Worm (Caenorhabditis elegans) whole organism, mixed stage, embryonic: ENCODE measurements around the gene natb-1.

Source experiments
- bed-3 ChIP-seq: fragments of 200-800 bp; sonication (Bioruptor generic); optimal IDR thresholded peaks from 3 replicates; lab custom pipeline; 2018; ENCODE audit warnings: mild to moderate bottlenecking, missing genetic modification characterization, moderate library complexity, missing compliant biosample characterization
- ceh-43 ChIP-seq: fragments of 200-800 bp; sonication (Bioruptor generic); optimal IDR thresholded peaks from 2 replicates; lab custom pipeline; 2018; ENCODE audit warnings: mild to moderate bottlenecking, missing genetic modification characterization, moderate library complexity, missing compliant biosample characterization
- ceh-83 ChIP-seq: fragments of 200-800 bp; sonication (Bioruptor generic); optimal IDR thresholded peaks from 2 replicates; lab custom pipeline; 2018; ENCODE audit warnings: mild to moderate bottlenecking, missing genetic modification characterization, missing compliant biosample characterization
- ces-1 ChIP-seq: fragments of 150-350 bp; optimal IDR thresholded peaks from 2 replicates; lab custom pipeline; 2014; ENCODE audit warnings: missing biosample characterization, missing genetic modification reagents, missing genetic modification characterization
- cnd-1 ChIP-seq: fragments of 200-800 bp; sonication (Bioruptor generic); optimal IDR thresholded peaks from 2 replicates; lab custom pipeline; 2018; ENCODE audit warnings: mild to moderate bottlenecking, missing genetic modification characterization, missing compliant biosample characterization
- drap-1 ChIP-seq: fragments of 200-800 bp; sonication (Bioruptor generic); optimal IDR thresholded peaks from 3 replicates; lab custom pipeline; 2018; ENCODE audit warnings: mild to moderate bottlenecking, missing genetic modification characterization, missing compliant biosample characterization
- elt-1 ChIP-seq: sonication (generic microtip); optimal IDR thresholded peaks from 2 replicates; lab custom pipeline; 2017; ENCODE audit warnings: missing genetic modification characterization, mild to moderate bottlenecking, missing compliant biosample characterization, antibody characterized with exemption, moderate library complexity, borderline replicate concordance; ENCODE audit not compliant: insufficient read depth
- elt-3 ChIP-seq: fragments of 150-350 bp; optimal IDR thresholded peaks from 2 replicates; lab custom pipeline; 2014; ENCODE audit warnings: missing biosample characterization, missing genetic modification characterization
- ham-2 ChIP-seq: fragments of 200-800 bp; sonication (Bioruptor generic); optimal IDR thresholded peaks from 2 replicates; lab custom pipeline; 2018; ENCODE audit warnings: mild to moderate bottlenecking, missing genetic modification characterization, missing compliant biosample characterization
- hlh-1 ChIP-seq: fragments of 150-350 bp; optimal IDR thresholded peaks from 2 replicates; lab custom pipeline; 2014; ENCODE audit warnings: missing biosample characterization, missing genetic modification reagents, missing genetic modification characterization
- lin-13 ChIP-seq: fragments of 150-350 bp; optimal IDR thresholded peaks from 2 replicates; lab custom pipeline; 2014; ENCODE audit warnings: missing biosample characterization, missing genetic modification characterization
- lin-32 ChIP-seq: fragments of 200-800 bp; sonication (Bioruptor generic); optimal IDR thresholded peaks from 2 replicates; lab custom pipeline; 2018; ENCODE audit warnings: mild to moderate bottlenecking, missing genetic modification characterization, missing compliant biosample characterization
- lsy-2 ChIP-seq: fragments of 150-350 bp; optimal IDR thresholded peaks from 2 replicates; lab custom pipeline; 2014; ENCODE audit warnings: missing biosample characterization, missing genetic modification characterization
- mep-1 ChIP-seq: fragments of 150-350 bp; optimal IDR thresholded peaks from 2 replicates; lab custom pipeline; 2017; ENCODE audit warnings: missing biosample characterization, missing genetic modification reagents, missing genetic modification characterization, inconsistent platforms
- mls-2 ChIP-seq: sonication (generic microtip); optimal IDR thresholded peaks from 2 replicates; lab custom pipeline; 2016; ENCODE audit warnings: mild to moderate bottlenecking, missing genetic modification characterization, moderate library complexity, missing compliant biosample characterization
- nhr-12 ChIP-seq: fragments of 150-350 bp; optimal IDR thresholded peaks from 2 replicates; lab custom pipeline; 2014; ENCODE audit warnings: missing biosample characterization, missing genetic modification characterization
- nhr-2 ChIP-seq: fragments of 150-350 bp; optimal IDR thresholded peaks from 2 replicates; lab custom pipeline; 2014; ENCODE audit warnings: missing biosample characterization, missing genetic modification characterization
- nhr-237 ChIP-seq: fragments of 150-350 bp; optimal IDR thresholded peaks from 2 replicates; lab custom pipeline; 2014; ENCODE audit warnings: missing biosample characterization, missing genetic modification characterization
- pha-4 ChIP-seq: fragments of 150-350 bp; optimal IDR thresholded peaks from 2 replicates; lab custom pipeline; 2018; ENCODE audit warnings: missing biosample characterization, missing genetic modification reagents, missing genetic modification characterization
- sem-2 ChIP-seq: fragments of 200-800 bp; sonication (Bioruptor generic); optimal IDR thresholded peaks from 2 replicates; lab custom pipeline; 2018; ENCODE audit warnings: mild to moderate bottlenecking, missing genetic modification characterization, missing compliant biosample characterization
- snpc-4 ChIP-seq: fragments of 150-350 bp; optimal IDR thresholded peaks from 2 replicates; lab custom pipeline; 2014; ENCODE audit warnings: missing biosample characterization, missing genetic modification characterization
- sptf-1 ChIP-seq: sonication (generic microtip); optimal IDR thresholded peaks from 2 replicates; lab custom pipeline; 2017; ENCODE audit warnings: mild to moderate bottlenecking, missing genetic modification characterization, moderate library complexity, missing compliant biosample characterization
- tbx-8 ChIP-seq: fragments of 200-800 bp; sonication (Bioruptor generic); optimal IDR thresholded peaks from 2 replicates; lab custom pipeline; 2018; ENCODE audit warnings: mild to moderate bottlenecking, missing genetic modification characterization, moderate library complexity, missing compliant biosample characterization
- unc-120 ChIP-seq: sonication (generic microtip); optimal IDR thresholded peaks from 2 replicates; lab custom pipeline; 2017; ENCODE audit warnings: missing genetic modification characterization, missing compliant biosample characterization; ENCODE audit not compliant: poor library complexity, severe bottlenecking
- unc-39 ChIP-seq: fragments of 150-350 bp; optimal IDR thresholded peaks from 2 replicates; lab custom pipeline; 2014; ENCODE audit warnings: missing biosample characterization, missing genetic modification characterization
- unc-62 ChIP-seq: fragments of 150-350 bp; optimal IDR thresholded peaks from 2 replicates; lab custom pipeline; 2014; ENCODE audit warnings: missing biosample characterization, missing genetic modification reagents, missing genetic modification characterization
- zip-8 ChIP-seq: fragments of 150-350 bp; optimal IDR thresholded peaks from 2 replicates; lab custom pipeline; 2014; ENCODE audit warnings: missing biosample characterization, missing genetic modification characterization
- ztf-11 ChIP-seq: fragments of 150-350 bp; optimal IDR thresholded peaks from 2 replicates; lab custom pipeline; 2014; ENCODE audit warnings: missing biosample characterization, missing genetic modification characterization

The natb-1 gene

ce11 chrV:7964429-7964828, 18.8 kb downstream of the natb-1 start:
- TF ChIP-seq ham-2 (no peak), nhr-237 (tag; lab: Kevin White, UChicago) (no peak), lin-13 (no peak), ceh-83 (GFP tag; lab: Kevin White, UChicago) (no peak), bed-3 (no peak), hlh-1 (tag; lab: Kevin White, UChicago) (no peak), nhr-12 (no peak), ces-1 (GFP tag; lab: Kevin White, UChicago) (no peak), unc-62 (no peak), sptf-1 (tag; lab: Kevin White, UChicago) (no peak)

- TF ChIP-seq elt-3 (tag; lab: Kevin White, UChicago) (no peak), nhr-237 (tag; lab: Kevin White, UChicago) (no peak), unc-120 (tag; lab: Kevin White, UChicago) (no peak), sptf-1 (tag; lab: Kevin White, UChicago) (no peak), lsy-2 (tag; lab: Kevin White, UChicago) (no peak), lin-32 (GFP tag; lab: Kevin White, UChicago) (no peak), nhr-12 (no peak), ham-2 (no peak), lin-13 (no peak), hlh-1 (tag; lab: Kevin White, UChicago) (no peak), snpc-4 (tag; lab: Kevin White, UChicago) (no peak), mep-1 (tag; lab: Kevin White, UChicago) (no peak), elt-1 (tag; lab: Kevin White, UChicago) (no peak), nhr-2 (tag; lab: Kevin White, UChicago) (no peak), tbx-8 (no peak), pha-4 (tag; lab: Kevin White, UChicago) (no peak), ces-1 (GFP tag; lab: Kevin White, UChicago) (no peak), unc-39 (tag; lab: Kevin White, UChicago) (no peak)
Measured at ce11 chrV:7958740-7959320, 24.4 kb downstream of the natb-1 start, which contains the start of the genes clec-217 and F26D11.2. Gene clec-217, minus strand, starts transcription at chrV:7958840. Gene F26D11.2, plus strand, starts transcription at chrV:7959270.

ce11 chrV:7956218-7956617, 27.0 kb downstream of the natb-1 start, which contains the start of gene pals-34:
Gene pals-34, minus strand, starts transcription at chrV:7956497.
- TF ChIP-seq ztf-11 (no peak), lin-13 (no peak), pha-4 (tag; lab: Kevin White, UChicago) (no peak), nhr-12 (no peak), bed-3 (no peak), cnd-1 (tag; lab: Kevin White, UChicago) (no peak), nhr-237 (tag; lab: Kevin White, UChicago) (no peak)

- TF ChIP-seq elt-3 (tag; lab: Kevin White, UChicago), result no peak
Measured at ce11 chrV:7955168-7955567, 28.1 kb downstream of the natb-1 start, which contains the start of gene F26D11.12. Gene F26D11.12, minus strand, starts transcription at chrV:7955312.

- TF ChIP-seq lin-32 (GFP tag; lab: Kevin White, UChicago) (no peak), elt-3 (tag; lab: Kevin White, UChicago) (no peak), drap-1 (GFP tag; lab: Kevin White, UChicago) (no peak), ceh-83 (GFP tag; lab: Kevin White, UChicago) (no peak), zip-8 (tag; lab: Kevin White, UChicago) (no peak)
Measured at ce11 chrV:7954552-7954951, 28.7 kb downstream of the natb-1 start, which contains the start of gene F26D11.13. Gene F26D11.13, minus strand, starts transcription at chrV:7954652.

ce11 chrV:7952855-7953254, 30.4 kb downstream of the natb-1 start, which contains the start of gene clec-216:
Gene clec-216, minus strand, starts transcription at chrV:7952955.
- TF ChIP-seq nhr-2 (tag; lab: Kevin White, UChicago), result no peak
- TF ChIP-seq hlh-1 (tag; lab: Kevin White, UChicago), result no peak
- no peak for TF ChIP-seq mep-1 (tag; lab: Kevin White, UChicago)
- TF ChIP-seq mls-2 (tag; lab: Kevin White, UChicago), result no peak
- TF ChIP-seq sem-2, result no peak
- TF ChIP-seq ceh-43 (GFP tag; lab: Kevin White, UChicago), result no peak
